Worm (Caenorhabditis elegans): ENCODE measurements around the gene dhhc-4.

ce11 chrIII:9907574-9907973 is 40.0 kb upstream of the dhhc-4 start:
- no peak for TF ChIP-seq ceh-8 (GFP tag; optimal IDR thresholded peaks at IDR 0.05)
- TF ChIP-seq nhr-11 (tag; optimal IDR thresholded peaks at IDR 0.05) = no peak
- no peak for TF ChIP-seq alr-1 (tag; optimal IDR thresholded peaks at IDR 0.05; ENCODE audit: borderline replicate concordance)
- no peak for TF ChIP-seq lin-35 (GFP tag; optimal IDR thresholded peaks at IDR 0.05)

Data from whole organism, L1 larva.